Fruit fly (Drosophila melanogaster) whole organism, embryonic: ENCODE data around the gene hop.

ENCODE experiments used
- Abd-B ChIP-seq: fragments of 200-800 bp; sonication (Bioruptor generic); optimal IDR thresholded peaks from 2 replicates; lab custom pipeline; 2018; ENCODE audit warnings: missing biosample characterization, mild to moderate bottlenecking, missing genetic modification characterization, moderate library complexity
- Adf1 ChIP-seq: fragments of 200-800 bp; sonication (Bioruptor generic); IDR thresholded peaks from 2 replicates; pipeline ENCODE4 v1.3.6; 2022; ENCODE audit warnings: missing biosample characterization, missing genetic modification characterization
- Antp ChIP-seq: fragments of 200-800 bp; sonication (Bioruptor generic); optimal IDR thresholded peaks from 3 replicates; lab custom pipeline; 2016; ENCODE audit warnings: missing biosample characterization, missing genetic modification characterization
- CG10274 ChIP-seq: fragments of 200-800 bp; sonication (Bioruptor generic); optimal IDR thresholded peaks from 3 replicates; lab custom pipeline; 2017; ENCODE audit warnings: missing biosample characterization, mild to moderate bottlenecking, missing genetic modification characterization
- CG10979 ChIP-seq: fragments of 200-800 bp; sonication (Bioruptor generic); optimal IDR thresholded peaks from 2 replicates; lab custom pipeline; 2018; ENCODE audit warnings: missing biosample characterization, mild to moderate bottlenecking, missing genetic modification characterization, moderate library complexity
- CG12391 ChIP-seq: fragments of 200-800 bp; sonication (Bioruptor generic); optimal IDR thresholded peaks from 3 replicates; lab custom pipeline; 2018; ENCODE audit warnings: missing biosample characterization, mild to moderate bottlenecking, missing genetic modification characterization, moderate library complexity
- CG13775 ChIP-seq: fragments of 200-800 bp; sonication (Bioruptor generic); optimal IDR thresholded peaks from 3 replicates; lab custom pipeline; 2017; ENCODE audit warnings: missing biosample characterization, mild to moderate bottlenecking, missing genetic modification characterization
- CG17361 ChIP-seq: fragments of 200-800 bp; sonication (Bioruptor generic); IDR thresholded peaks from 3 replicates; pipeline ENCODE4 v1.3.6; 2022; ENCODE audit warnings: missing biosample characterization, missing genetic modification characterization
- CG17568 ChIP-seq: fragments of 200-800 bp; sonication (Bioruptor generic); optimal IDR thresholded peaks from 2 replicates; lab custom pipeline; 2018; ENCODE audit warnings: missing biosample characterization, mild to moderate bottlenecking, missing genetic modification characterization, moderate library complexity
- CG18262 ChIP-seq: fragments of 200-800 bp; optimal IDR thresholded peaks from 3 replicates; lab custom pipeline; 2019; ENCODE audit warnings: missing biosample characterization, mild to moderate bottlenecking, missing genetic modification characterization, moderate library complexity
- CG18619 ChIP-seq: fragments of 200-800 bp; sonication (Bioruptor generic); optimal IDR thresholded peaks from 3 replicates; lab custom pipeline; 2017; ENCODE audit warnings: missing biosample characterization, mild to moderate bottlenecking, missing genetic modification characterization
- CG2678 ChIP-seq: fragments of 200-800 bp; sonication (Bioruptor generic); optimal IDR thresholded peaks from 3 replicates; lab custom pipeline; 2019; ENCODE audit warnings: missing biosample characterization, mild to moderate bottlenecking, missing genetic modification characterization, moderate library complexity
- CG30403 ChIP-seq: fragments of 200-800 bp; sonication (Bioruptor generic); optimal IDR thresholded peaks from 3 replicates; lab custom pipeline; 2016; ENCODE audit warnings: missing biosample characterization, missing genetic modification characterization
- CG31441 ChIP-seq: fragments of 200-800 bp; sonication (Bioruptor generic); IDR thresholded peaks from 2 replicates; pipeline ENCODE4 v1.3.6; 2022; ENCODE audit warnings: missing biosample characterization, missing genetic modification characterization
- CG3281 ChIP-seq: fragments of 200-800 bp; sonication (Bioruptor generic); optimal IDR thresholded peaks from 3 replicates; lab custom pipeline; 2017; ENCODE audit warnings: missing biosample characterization, mild to moderate bottlenecking, missing genetic modification characterization
- CG7556 ChIP-seq: fragments of 200-800 bp; sonication (Bioruptor generic); optimal IDR thresholded peaks from 2 replicates; lab custom pipeline; 2017; ENCODE audit warnings: missing biosample characterization, mild to moderate bottlenecking, missing genetic modification characterization
- CG9797 ChIP-seq: fragments of 200-800 bp; sonication (Bioruptor generic); optimal IDR thresholded peaks from 3 replicates; lab custom pipeline; 2018; ENCODE audit warnings: missing biosample characterization, mild to moderate bottlenecking, missing genetic modification characterization
- Deaf1 ChIP-seq: fragments of 200-800 bp; optimal IDR thresholded peaks from 3 replicates; lab custom pipeline; 2019; ENCODE audit warnings: missing biosample characterization, mild to moderate bottlenecking, missing genetic modification characterization, moderate library complexity
- Dip2 ChIP-seq: fragments of 200-800 bp; sonication (Bioruptor generic); IDR thresholded peaks from 2 replicates; pipeline ENCODE4 v1.3.6; 2022; ENCODE audit warnings: missing biosample characterization, missing genetic modification characterization
- Hr51 ChIP-seq, 2 experiments: fragments of 200-800 bp; sonication (Bioruptor generic); optimal IDR thresholded peaks; 2 replicates in 1 of 2; 3 replicates in 1 of 2; lab custom pipeline; 2016 to 2018; ENCODE audit warnings: missing biosample characterization in 2 of 2, missing genetic modification characterization in 2 of 2, mild to moderate bottlenecking in 1 of 2, moderate library complexity in 1 of 2
- MESR4 ChIP-seq: fragments of 200-800 bp; sonication (Bioruptor generic); optimal IDR thresholded peaks from 2 replicates; lab custom pipeline; 2018; ENCODE audit warnings: missing biosample characterization, mild to moderate bottlenecking, missing genetic modification characterization, moderate library complexity
- Oli ChIP-seq: fragments of 200-800 bp; sonication (Bioruptor generic); optimal IDR thresholded peaks from 2 replicates; lab custom pipeline; 2018; ENCODE audit warnings: missing biosample characterization, mild to moderate bottlenecking, missing genetic modification characterization, moderate library complexity
- Ptx1 ChIP-seq: fragments of 200-800 bp; sonication (Bioruptor generic); IDR thresholded peaks from 2 replicates; pipeline ENCODE4 v1.3.6; 2022; ENCODE audit warnings: missing biosample characterization, missing genetic modification characterization
- Rx ChIP-seq: fragments of 200-800 bp; sonication (Bioruptor generic); IDR thresholded peaks from 2 replicates; pipeline ENCODE4 v1.3.6; 2022; ENCODE audit warnings: missing biosample characterization, missing genetic modification characterization
- Sry-β ChIP-seq: fragments of 200-800 bp; sonication (Bioruptor generic); optimal IDR thresholded peaks from 2 replicates; lab custom pipeline; 2018; ENCODE audit warnings: missing biosample characterization, mild to moderate bottlenecking, missing genetic modification characterization, moderate library complexity
- Xbp1 ChIP-seq: fragments of 200-800 bp; sonication (Bioruptor generic); optimal IDR thresholded peaks from 3 replicates; lab custom pipeline; 2016; ENCODE audit warnings: missing biosample characterization, mild to moderate bottlenecking, missing genetic modification characterization
- bab2 ChIP-seq: fragments of 200-800 bp; sonication (Bioruptor generic); optimal IDR thresholded peaks from 2 replicates; lab custom pipeline; 2016; ENCODE audit warnings: missing biosample characterization, missing genetic modification characterization
- bigmax ChIP-seq: fragments of 200-800 bp; sonication (Bioruptor generic); optimal IDR thresholded peaks from 2 replicates; lab custom pipeline; 2018; ENCODE audit warnings: missing biosample characterization, mild to moderate bottlenecking, missing genetic modification characterization
- chinmo ChIP-seq: fragments of 200-800 bp; sonication (Bioruptor generic); IDR thresholded peaks from 4 replicates; pipeline ENCODE4 v1.3.6; 2022; ENCODE audit warnings: missing biosample characterization, missing genetic modification characterization; ENCODE audit not compliant: partially characterized antibody
- dati ChIP-seq: fragments of 200-800 bp; sonication (Bioruptor generic); IDR thresholded peaks from 2 replicates; pipeline ENCODE4 v1.3.6; 2022; ENCODE audit warnings: missing biosample characterization, missing genetic modification characterization
- esg ChIP-seq: fragments of 200-800 bp; sonication (Bioruptor generic); conservative IDR thresholded peaks from 2 replicates; pipeline ENCODE4 v1.3.6; 2022; ENCODE audit warnings: missing biosample characterization, missing genetic modification characterization
- ewg ChIP-seq: fragments of 200-800 bp; sonication (Bioruptor generic); optimal IDR thresholded peaks from 3 replicates; lab custom pipeline; 2017; ENCODE audit warnings: mild to moderate bottlenecking, missing biosample characterization, missing genetic modification reagents, missing genetic modification characterization
- exex ChIP-seq: fragments of 200-800 bp; sonication (Bioruptor generic); optimal IDR thresholded peaks from 4 replicates; lab custom pipeline; 2018; ENCODE audit warnings: missing biosample characterization, mild to moderate bottlenecking, missing genetic modification characterization, moderate library complexity
- gce ChIP-seq: fragments of 200-800 bp; sonication (Bioruptor generic); IDR thresholded peaks from 3 replicates; pipeline ENCODE4 v1.3.6; 2022; ENCODE audit warnings: missing biosample characterization, missing genetic modification characterization
- ind ChIP-seq: fragments of 200-800 bp; sonication (Bioruptor generic); optimal IDR thresholded peaks from 3 replicates; lab custom pipeline; 2016; ENCODE audit warnings: missing biosample characterization, missing genetic modification characterization
- insv ChIP-seq, 2 experiments: fragments of 200-800 bp; sonication (Bioruptor generic); optimal IDR thresholded peaks; 3 replicates each; lab custom pipeline; 2016 to 2018; ENCODE audit warnings: missing biosample characterization in 2 of 2, missing genetic modification characterization in 2 of 2
- lmd ChIP-seq: fragments of 200-800 bp; sonication (Bioruptor generic); IDR thresholded peaks from 2 replicates; pipeline ENCODE4 v1.3.6; 2022; ENCODE audit warnings: missing biosample characterization, missing genetic modification characterization
- nau ChIP-seq: fragments of 200-800 bp; sonication (Bioruptor generic); optimal IDR thresholded peaks from 3 replicates; lab custom pipeline; 2017; ENCODE audit warnings: missing biosample characterization, mild to moderate bottlenecking, missing genetic modification characterization, missing genetic modification reagents
- otp ChIP-seq: fragments of 200-800 bp; sonication (Bioruptor generic); IDR thresholded peaks from 3 replicates; pipeline ENCODE4, ENCODE4 v1.3.6; 2022; ENCODE audit warnings: missing biosample characterization, missing genetic modification characterization
- pho ChIP-seq: fragments of 200-800 bp; sonication (Bioruptor generic); optimal IDR thresholded peaks from 2 replicates; lab custom pipeline; 2016; ENCODE audit warnings: missing biosample characterization, missing genetic modification characterization
- phol ChIP-seq: fragments of 200-800 bp; sonication (Bioruptor generic); optimal IDR thresholded peaks from 3 replicates; lab custom pipeline; 2018; ENCODE audit warnings: missing biosample characterization, mild to moderate bottlenecking, missing genetic modification characterization, moderate library complexity
- prd ChIP-seq, 3 experiments: fragments of >200 bp in 2 of 3; fragments of 200-800 bp in 1 of 3; sonication (Bioruptor generic) in 1 of 3; optimal IDR thresholded peaks in 2 of 3; IDR thresholded peaks in 1 of 3; 2 replicates in 2 of 3; 3 replicates in 1 of 3; pipeline versions ENCODE4 v1.3.6 to Lab custom; 2017 to 2022; ENCODE audit warnings: missing biosample characterization in 1 of 3, missing genetic modification characterization in 1 of 3
- pros ChIP-seq: fragments of 200-800 bp; sonication (Bioruptor generic); optimal IDR thresholded peaks from 3 replicates; lab custom pipeline; 2019; ENCODE audit warnings: missing biosample characterization, mild to moderate bottlenecking, missing genetic modification characterization, moderate library complexity
- row ChIP-seq: fragments of 200-800 bp; sonication (Bioruptor generic); IDR thresholded peaks from 3 replicates; pipeline ENCODE4 v1.3.6; 2022; ENCODE audit warnings: missing biosample characterization, missing genetic modification characterization
- run ChIP-seq: fragments of 200-800 bp; sonication (Bioruptor generic); optimal IDR thresholded peaks from 3 replicates; lab custom pipeline; 2018; ENCODE audit warnings: missing biosample characterization, mild to moderate bottlenecking, missing genetic modification characterization
- salm ChIP-seq: fragments of 200-800 bp; sonication (Bioruptor generic); optimal IDR thresholded peaks from 2 replicates; lab custom pipeline; 2018; ENCODE audit warnings: missing biosample characterization, mild to moderate bottlenecking, missing genetic modification characterization
- sens ChIP-seq: fragments of 200-800 bp; sonication (Bioruptor generic); peaks from one replicate; lab custom pipeline; 2016; ENCODE audit warnings: missing biosample characterization, missing genetic modification characterization
- tap ChIP-seq: fragments of 200-800 bp; optimal IDR thresholded peaks from 3 replicates; lab custom pipeline; 2019; ENCODE audit warnings: missing biosample characterization, mild to moderate bottlenecking, missing genetic modification characterization, moderate library complexity
- vvl ChIP-seq: fragments of 200-800 bp; sonication (Bioruptor generic); IDR thresholded peaks from 2 replicates; pipeline ENCODE4 v1.3.6; 2022; ENCODE audit warnings: missing biosample characterization, missing genetic modification characterization

The hop gene

DNA sequence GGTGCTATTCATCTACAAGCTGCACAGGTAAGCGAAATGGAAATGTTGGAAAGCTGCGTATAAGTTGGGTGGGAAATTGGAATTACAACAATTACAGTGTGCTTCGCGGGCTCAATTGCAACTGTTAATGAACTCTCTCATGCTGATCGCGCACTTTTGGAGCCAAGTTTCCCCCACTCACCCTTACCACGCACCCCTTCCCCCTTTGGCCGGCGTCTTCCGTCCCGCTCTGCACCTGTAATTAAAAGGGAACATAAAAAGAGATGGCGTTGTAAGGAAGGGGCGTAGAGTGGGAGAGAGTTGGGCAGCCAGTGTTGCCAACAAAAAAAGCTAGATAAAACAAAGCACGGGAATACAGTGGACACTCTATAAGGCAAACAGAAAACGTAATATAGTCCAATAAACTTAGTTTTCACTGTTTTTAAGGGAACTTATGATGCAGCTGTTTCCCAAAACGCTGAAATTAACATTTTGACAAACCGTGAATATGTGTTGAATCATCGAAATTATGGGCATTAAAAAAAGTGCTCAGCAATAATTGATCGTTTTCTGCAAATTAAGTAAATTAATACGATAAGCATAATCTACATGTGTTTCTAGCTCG lies 27.1 kb downstream of the hop start:
- TF ChIP-seq CG17361 (GFP tag; lab: Robert Waterston, UW) (peak; percentile 49; the same call in 1 of the 3 replicates), Deaf1 (tag; lab: Kevin White, UChicago) (no peak), MESR4 (no peak), vvl (GFP tag; lab: Robert Waterston, UW) (peak; percentile 13; the same call in 1 of the 2 replicates), row (GFP tag; lab: Robert Waterston, UW) (peak; percentile 69), otp (GFP tag; lab: Robert Waterston, UW) (no peak), Abd-B (GFP tag; lab: Kevin White, UChicago) (no peak), CG7556 (peak; percentile 9), ewg (no peak), CG17568 (GFP tag; lab: Kevin White, UChicago) (no peak), CG3281 (GFP tag; lab: Kevin White, UChicago) (peak; percentile 1), Ptx1 (GFP tag; lab: Robert Waterston, UW) (peak; percentile 46; the same call in 1 of the 2 replicates), CG18619 (peak; percentile 13), exex (tag; lab: Kevin White, UChicago) (peak; percentile 18), prd (optimal IDR thresholded peaks at IDR 0.05; lab: Kevin White, UChicago) (no peak), prd (GFP tag; IDR thresholded peaks at IDR 0.05; lab: Robert Waterston, UW) (peak; percentile 50; the same call in 2 of the 3 replicates), Oli (tag; lab: Kevin White, UChicago) (peak; percentile 20), sens (GFP tag; lab: Kevin White, UChicago) (peak; percentile 80), pho (GFP tag; lab: Kevin White, UChicago) (no peak), insv (GFP tag; optimal IDR thresholded peaks at IDR 0.05; lab: Kevin White, UChicago) (no peak), tap (no peak), chinmo (GFP tag; lab: Robert Waterston, UW) (0 out of 4 replicates have a peak, but pooled peaks have one; percentile 36), salm (tag; lab: Kevin White, UChicago) (no peak), ind (GFP tag; lab: Kevin White, UChicago) (peak; percentile 24), run (tag; lab: Kevin White, UChicago) (no peak), pros (GFP tag; lab: Kevin White, UChicago) (peak; percentile 7), CG9797 (GFP tag; lab: Kevin White, UChicago) (no peak), Xbp1 (GFP tag; lab: Kevin White, UChicago) (peak; percentile 30), CG10979 (tag; lab: Kevin White, UChicago) (peak; percentile 24), bab2 (GFP tag; lab: Kevin White, UChicago) (peak; percentile 6), CG2678 (tag; lab: Kevin White, UChicago) (peak; percentile 32), CG18262 (peak; percentile 41), CG10274 (GFP tag; lab: Kevin White, UChicago) (no peak), Antp (GFP tag; lab: Kevin White, UChicago) (peak; percentile 33), nau (no peak), esg (GFP tag; lab: Robert Waterston, UW) (no peak), bigmax (GFP tag; lab: Kevin White, UChicago) (no peak), Adf1 (GFP tag; lab: Robert Waterston, UW) (no peak), CG30403 (GFP tag; lab: Kevin White, UChicago) (peak; percentile 43), CG12391 (peak; percentile 18), Dip2 (GFP tag; lab: Robert Waterston, UW) (no peak), Rx (no peak), CG31441 (GFP tag; lab: Robert Waterston, UW) (0 out of 2 replicates have a peak, but pooled peaks have one; percentile 15), dati (GFP tag; lab: Robert Waterston, UW) (no peak), gce (GFP tag; lab: Robert Waterston, UW) (no peak), Hr51 (GFP tag; optimal IDR thresholded peaks at IDR 0.05; lab: Kevin White, UChicago) (peak in 1 of 2 experiments; percentile 13), phol (tag; lab: Kevin White, UChicago) (peak; percentile 4), CG13775 (GFP tag; lab: Kevin White, UChicago) (peak; percentile 21), Sry-β (GFP tag; lab: Kevin White, UChicago) (peak; percentile 84), lmd (GFP tag; lab: Robert Waterston, UW) (0 out of 2 replicates have a peak, but pooled peaks have one; percentile 5)
